Fruit fly (Drosophila melanogaster) whole organism, embryonic: ENCODE measurements around the gene CG32599.
A peak's percentile ranks its signal among the peaks of the same experiment; 100 is the strongest.

Experiments used
- Ada2b ChIP-seq: fragments of 200-800 bp; sonication (Bioruptor generic); IDR thresholded peaks from 2 replicates; pipeline ENCODE4 v1.3.6; 2022; ENCODE audit warnings: missing biosample characterization, missing genetic modification characterization
- Atf-2 ChIP-seq: fragments of 200-800 bp; sonication (Bioruptor generic); optimal IDR thresholded peaks from 2 replicates; lab custom pipeline; 2016; ENCODE audit warnings: missing biosample characterization, missing genetic modification characterization
- Bteb2 ChIP-seq: fragments of 200-800 bp; sonication (Bioruptor generic); optimal IDR thresholded peaks from 2 replicates; lab custom pipeline; 2016; ENCODE audit warnings: missing biosample characterization, missing genetic modification characterization
- CG10209 ChIP-seq: fragments of 200-800 bp; sonication (Bioruptor generic); optimal IDR thresholded peaks from 3 replicates; lab custom pipeline; 2017; ENCODE audit warnings: missing biosample characterization, mild to moderate bottlenecking, missing genetic modification characterization, missing genetic modification reagents
- CG10267 ChIP-seq: fragments of 200-800 bp; sonication (Bioruptor generic); optimal IDR thresholded peaks from 2 replicates; lab custom pipeline; 2018; ENCODE audit warnings: missing biosample characterization, mild to moderate bottlenecking, missing genetic modification characterization, moderate library complexity
- CG14710 ChIP-seq: fragments of 200-800 bp; sonication (Bioruptor generic); optimal IDR thresholded peaks from 3 replicates; lab custom pipeline; 2019; ENCODE audit warnings: missing biosample characterization, mild to moderate bottlenecking, missing genetic modification characterization, moderate library complexity
- CG18619 ChIP-seq: fragments of 200-800 bp; sonication (Bioruptor generic); optimal IDR thresholded peaks from 3 replicates; lab custom pipeline; 2017; ENCODE audit warnings: missing biosample characterization, mild to moderate bottlenecking, missing genetic modification characterization
- CG3065 ChIP-seq: fragments of 200-800 bp; sonication (Bioruptor generic); optimal IDR thresholded peaks from 2 replicates; lab custom pipeline; 2016; ENCODE audit warnings: missing biosample characterization, missing genetic modification characterization
- CG33213 ChIP-seq: fragments of 200-800 bp; sonication (Bioruptor generic); optimal IDR thresholded peaks from 3 replicates; lab custom pipeline; 2016; ENCODE audit warnings: missing biosample characterization, missing genetic modification characterization
- CG3726 ChIP-seq: fragments of 200-800 bp; sonication (Bioruptor generic); IDR thresholded peaks from 3 replicates; pipeline ENCODE4, ENCODE4 v1.3.6; 2022; ENCODE audit warnings: missing biosample characterization, missing genetic modification characterization
- CG3838 ChIP-seq: fragments of 200-800 bp; sonication (Bioruptor generic); optimal IDR thresholded peaks from 3 replicates; lab custom pipeline; 2016; ENCODE audit warnings: missing biosample characterization, missing genetic modification characterization
- CG42726 ChIP-seq: fragments of 200-800 bp; sonication (Bioruptor generic); IDR thresholded peaks from 2 replicates; pipeline ENCODE4 v1.3.6; 2022; ENCODE audit warnings: missing biosample characterization, missing genetic modification characterization; ENCODE audit not compliant: partially characterized antibody
- CG6254 ChIP-seq: fragments of 200-800 bp; sonication (Bioruptor generic); optimal IDR thresholded peaks from 3 replicates; lab custom pipeline; 2017; ENCODE audit warnings: mild to moderate bottlenecking, missing biosample characterization, missing genetic modification reagents, missing genetic modification characterization
- CG6654 ChIP-seq: fragments of 200-800 bp; sonication (Bioruptor generic); optimal IDR thresholded peaks from 2 replicates; lab custom pipeline; 2017; ENCODE audit warnings: missing biosample characterization, mild to moderate bottlenecking, missing genetic modification characterization
- CG6854 ChIP-seq: fragments of 200-800 bp; sonication (Bioruptor generic); optimal IDR thresholded peaks from 3 replicates; lab custom pipeline; 2017; ENCODE audit warnings: missing biosample characterization, mild to moderate bottlenecking, missing genetic modification characterization
- CG9727 ChIP-seq: fragments of 200-800 bp; sonication (Bioruptor generic); optimal IDR thresholded peaks from 3 replicates; lab custom pipeline; 2017; ENCODE audit warnings: missing biosample characterization, mild to moderate bottlenecking, missing genetic modification characterization
- CG9876 ChIP-seq: fragments of 200-800 bp; sonication (Bioruptor generic); optimal IDR thresholded peaks from 2 replicates; lab custom pipeline; 2016; ENCODE audit warnings: missing biosample characterization, missing genetic modification characterization
- Chrac-16 ChIP-seq: fragments of 200-800 bp; sonication (Bioruptor generic); optimal IDR thresholded peaks from 3 replicates; lab custom pipeline; 2016; ENCODE audit warnings: missing biosample characterization, missing genetic modification characterization
- D19A ChIP-seq: fragments of 200-800 bp; optimal IDR thresholded peaks from 3 replicates; lab custom pipeline; 2019; ENCODE audit warnings: missing biosample characterization, mild to moderate bottlenecking, missing genetic modification characterization, moderate library complexity
- Dek ChIP-seq: fragments of 200-800 bp; sonication (Bioruptor generic); optimal IDR thresholded peaks from 3 replicates; lab custom pipeline; 2019; ENCODE audit warnings: missing biosample characterization, mild to moderate bottlenecking, missing genetic modification characterization, moderate library complexity
- Dll ChIP-seq: fragments of 200-800 bp; sonication (Bioruptor generic); IDR thresholded peaks from 4 replicates; pipeline ENCODE4 v1.3.6; 2022; ENCODE audit warnings: missing biosample characterization, missing genetic modification characterization; ENCODE audit not compliant: partially characterized antibody
- HLH4C ChIP-seq: fragments of 200-800 bp; sonication (Bioruptor generic); IDR thresholded peaks from 3 replicates; pipeline ENCODE4 v1.3.6; 2022; ENCODE audit warnings: missing biosample characterization, missing genetic modification characterization; ENCODE audit not compliant: partially characterized antibody
- HLH54F ChIP-seq: fragments of 200-800 bp; sonication (Bioruptor generic); optimal IDR thresholded peaks from 3 replicates; lab custom pipeline; 2016; ENCODE audit warnings: missing biosample characterization, missing genetic modification characterization
- Jarid2 ChIP-seq: fragments of 200-800 bp; sonication (Bioruptor generic); optimal IDR thresholded peaks from 3 replicates; lab custom pipeline; 2017; ENCODE audit warnings: mild to moderate bottlenecking, missing biosample characterization, missing genetic modification reagents, missing genetic modification characterization
- NC2β ChIP-seq: fragments of 200-800 bp; sonication (Bioruptor generic); optimal IDR thresholded peaks from 2 replicates; lab custom pipeline; 2016; ENCODE audit warnings: missing biosample characterization, missing genetic modification characterization
- NFAT ChIP-seq: fragments of 200-800 bp; sonication (Bioruptor generic); IDR thresholded peaks from 2 replicates; pipeline ENCODE4 v1.3.6; 2022; ENCODE audit warnings: missing biosample characterization, missing genetic modification characterization
- Ravus ChIP-seq: fragments of 200-800 bp; sonication (Bioruptor generic); IDR thresholded peaks from 2 replicates; pipeline ENCODE4 v1.3.6; 2022; ENCODE audit warnings: missing biosample characterization, missing genetic modification characterization
- Sox102F ChIP-seq: fragments of 200-800 bp; sonication (Bioruptor generic); optimal IDR thresholded peaks from 2 replicates; lab custom pipeline; 2018; ENCODE audit warnings: missing biosample characterization, mild to moderate bottlenecking, missing genetic modification characterization, moderate library complexity
- Sry-δ ChIP-seq: fragments of 200-800 bp; sonication (Bioruptor generic); optimal IDR thresholded peaks from 2 replicates; lab custom pipeline; 2016; ENCODE audit warnings: missing biosample characterization, missing genetic modification characterization
- Ssrp ChIP-seq: fragments of 200-800 bp; sonication (Bioruptor generic); optimal IDR thresholded peaks from 2 replicates; lab custom pipeline; 2018; ENCODE audit warnings: missing biosample characterization, mild to moderate bottlenecking, missing genetic modification characterization, moderate library complexity
- ap ChIP-seq: fragments of 200-800 bp; sonication (Bioruptor generic); IDR thresholded peaks from 2 replicates; pipeline ENCODE4 v1.3.6; 2022; ENCODE audit warnings: missing biosample characterization, missing genetic modification characterization
- ash1 ChIP-seq: fragments of 200-800 bp; sonication (Bioruptor generic); optimal IDR thresholded peaks from 2 replicates; lab custom pipeline; 2018; ENCODE audit warnings: missing biosample characterization, mild to moderate bottlenecking, missing genetic modification characterization
- bab2 ChIP-seq: fragments of 200-800 bp; sonication (Bioruptor generic); optimal IDR thresholded peaks from 2 replicates; lab custom pipeline; 2016; ENCODE audit warnings: missing biosample characterization, missing genetic modification characterization
- fd96Cb ChIP-seq: fragments of 200-800 bp; sonication (Bioruptor generic); optimal IDR thresholded peaks from 2 replicates; lab custom pipeline; 2018; ENCODE audit warnings: missing biosample characterization, mild to moderate bottlenecking, missing genetic modification characterization, moderate library complexity
- gsb-n ChIP-seq: fragments of 200-800 bp; sonication (Bioruptor generic); optimal IDR thresholded peaks from 3 replicates; lab custom pipeline; 2018; ENCODE audit warnings: missing biosample characterization, mild to moderate bottlenecking, missing genetic modification characterization
- jigr1 ChIP-seq: fragments of 200-800 bp; sonication (Bioruptor generic); IDR thresholded peaks from 3 replicates; pipeline ENCODE4 v1.3.6; 2022; ENCODE audit warnings: missing biosample characterization, missing genetic modification characterization
- jing ChIP-seq: fragments of 200-800 bp; sonication (Bioruptor generic); optimal IDR thresholded peaks from 2 replicates; lab custom pipeline; 2018; ENCODE audit warnings: missing biosample characterization, mild to moderate bottlenecking, missing genetic modification characterization
- lmd ChIP-seq: fragments of 200-800 bp; sonication (Bioruptor generic); IDR thresholded peaks from 2 replicates; pipeline ENCODE4 v1.3.6; 2022; ENCODE audit warnings: missing biosample characterization, missing genetic modification characterization
- odd ChIP-seq: fragments of 200-800 bp; sonication (Bioruptor generic); optimal IDR thresholded peaks from 2 replicates; lab custom pipeline; 2017; ENCODE audit warnings: missing biosample characterization, mild to moderate bottlenecking, missing genetic modification characterization
- sd ChIP-seq: fragments of 200-800 bp; sonication (Bioruptor generic); optimal IDR thresholded peaks from 3 replicates; lab custom pipeline; 2018; ENCODE audit warnings: missing biosample characterization, mild to moderate bottlenecking, missing genetic modification characterization, moderate library complexity
- shn ChIP-seq: fragments of 200-800 bp; sonication (Bioruptor generic); optimal IDR thresholded peaks from 3 replicates; lab custom pipeline; 2016; ENCODE audit warnings: missing biosample characterization, missing genetic modification characterization
- sr ChIP-seq: fragments of 200-800 bp; sonication (Bioruptor generic); IDR thresholded peaks from 3 replicates; pipeline ENCODE4 v1.3.6; 2022; ENCODE audit warnings: missing biosample characterization, missing genetic modification characterization
- sug ChIP-seq: fragments of 200-800 bp; optimal IDR thresholded peaks from 2 replicates; lab custom pipeline; 2019; ENCODE audit warnings: missing biosample characterization, mild to moderate bottlenecking, missing genetic modification characterization, moderate library complexity
- tio ChIP-seq: fragments of 200-800 bp; sonication (Bioruptor generic); optimal IDR thresholded peaks from 2 replicates; lab custom pipeline; 2017; ENCODE audit warnings: missing biosample characterization, missing genetic modification characterization, inconsistent platforms
- tna ChIP-seq: fragments of 200-800 bp; sonication (Bioruptor generic); IDR thresholded peaks from 2 replicates; pipeline ENCODE4 v1.3.6; 2022; ENCODE audit warnings: missing biosample characterization, missing genetic modification characterization; ENCODE audit not compliant: partially characterized antibody
- trh ChIP-seq: fragments of 200-800 bp; sonication (Bioruptor generic); optimal IDR thresholded peaks from 2 replicates; lab custom pipeline; 2016; ENCODE audit warnings: missing biosample characterization, missing genetic modification characterization
- ttk ChIP-seq: fragments of 200-800 bp; sonication (Bioruptor generic); IDR thresholded peaks from 2 replicates; pipeline ENCODE4 v2.1.2; 2022; ENCODE audit warnings: missing biosample characterization, missing genetic modification characterization
- usp ChIP-seq: fragments of >200 bp; optimal IDR thresholded peaks from 2 replicates; lab custom pipeline; 2017; ENCODE audit warnings: missing biosample characterization, missing genetic modification characterization
- zen2 ChIP-seq: fragments of 200-800 bp; sonication (Bioruptor generic); IDR thresholded peaks from 3 replicates; pipeline ENCODE4 v1.3.6; 2022; ENCODE audit warnings: missing biosample characterization, missing genetic modification characterization; ENCODE audit not compliant: partially characterized antibody
- zf30C ChIP-seq: fragments of 200-800 bp; sonication (Bioruptor generic); optimal IDR thresholded peaks from 3 replicates; lab custom pipeline; 2018; ENCODE audit warnings: missing biosample characterization, mild to moderate bottlenecking, missing genetic modification characterization

CG32599 gene

DNA sequence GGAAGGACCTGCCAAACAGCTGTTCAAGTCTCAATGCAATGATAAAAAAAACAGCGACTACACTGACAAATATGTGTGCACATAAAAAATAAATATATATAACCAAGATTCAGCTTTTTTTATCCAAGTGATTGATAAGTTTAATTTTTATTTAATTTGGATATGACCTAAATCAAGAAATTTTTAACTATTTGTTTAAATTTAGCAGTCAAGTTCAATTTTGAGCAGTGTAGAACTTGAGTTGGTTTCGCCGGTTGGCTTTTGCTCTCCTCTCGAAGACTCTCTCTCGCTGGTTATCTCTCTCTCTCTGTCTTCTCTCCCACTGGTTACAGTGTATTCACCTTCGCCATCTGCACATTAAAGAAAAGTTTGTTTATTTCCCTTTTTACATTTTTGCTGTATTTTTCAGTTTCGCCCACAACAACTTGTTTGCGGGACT is 25.4 kb upstream of the CG32599 start (continued):
- TF ChIP-seq CG42726 (GFP tag; lab: Robert Waterston, UW) (no peak), Sry-δ (peak; percentile 26), CG3065 (GFP tag; lab: Kevin White, UChicago) (peak; percentile 16), odd (GFP tag; lab: Kevin White, UChicago) (peak; percentile 80), Bteb2 (GFP tag; lab: Kevin White, UChicago) (peak; percentile 82), NC2β (GFP tag; lab: Kevin White, UChicago) (peak; percentile 71), CG6654 (GFP tag; lab: Kevin White, UChicago) (peak; percentile 45), bab2 (GFP tag; lab: Kevin White, UChicago) (peak; percentile 63), zen2 (no peak), CG14710 (tag; lab: Kevin White, UChicago) (peak; percentile 87), NFAT (GFP tag; lab: Robert Waterston, UW) (peak; percentile 55; the same call in 1 of the 2 replicates), sr (GFP tag; lab: Robert Waterston, UW) (no peak), Dek (tag; lab: Kevin White, UChicago) (peak; percentile 87), Chrac-16 (peak; percentile 78), zf30C (peak; percentile 73), jigr1 (GFP tag; lab: Robert Waterston, UW) (0 out of 3 replicates have a peak, but pooled peaks have one; percentile 44), HLH54F (GFP tag; lab: Kevin White, UChicago) (peak; percentile 65), Ssrp (peak; percentile 89), tna (GFP tag; lab: Robert Waterston, UW) (no peak), Ada2b (GFP tag; lab: Robert Waterston, UW) (peak; percentile 93), HLH4C (GFP tag; lab: Robert Waterston, UW) (no peak), ap (GFP tag; lab: Robert Waterston, UW) (peak; percentile 66), fd96Cb (tag; lab: Kevin White, UChicago) (peak; percentile 89), CG3726 (GFP tag; lab: Robert Waterston, UW) (peak; percentile 77; the same call in 2 of the 3 replicates), usp (GFP tag; lab: Kevin White, UChicago) (no peak), CG3838 (GFP tag; lab: Kevin White, UChicago) (peak; percentile 35), jing (GFP tag; lab: Kevin White, UChicago) (peak; percentile 57), CG6254 (GFP tag; lab: Kevin White, UChicago) (peak; percentile 82), tio (GFP tag; lab: Kevin White, UChicago) (peak; percentile 78), gsb-n (tag; lab: Kevin White, UChicago) (peak; percentile 89), CG9727 (peak; percentile 91), D19A (tag; lab: Kevin White, UChicago) (peak; percentile 84), Sox102F (GFP tag; lab: Kevin White, UChicago) (peak; percentile 92), trh (GFP tag; lab: Kevin White, UChicago) (peak; percentile 85), CG9876 (GFP tag; lab: Kevin White, UChicago) (peak; percentile 36), shn (no peak), Ravus (GFP tag; lab: Robert Waterston, UW) (peak; percentile 64), ash1 (no peak), sug (tag; lab: Kevin White, UChicago) (peak; percentile 55), lmd (GFP tag; lab: Robert Waterston, UW) (peak; percentile 91), Atf-2 (GFP tag; lab: Kevin White, UChicago) (peak; percentile 52), CG10267 (tag; lab: Kevin White, UChicago) (peak; percentile 85), sd (tag; lab: Kevin White, UChicago) (peak; percentile 47), Jarid2 (peak; percentile 51), ttk (GFP tag; lab: Robert Waterston, UW) (peak; percentile 77), CG6854 (GFP tag; lab: Kevin White, UChicago) (peak; percentile 80), CG10209 (GFP tag; lab: Kevin White, UChicago) (peak; percentile 87), CG18619 (GFP tag; lab: Kevin White, UChicago) (peak; percentile 83), CG33213 (GFP tag; lab: Kevin White, UChicago) (peak; percentile 13), Dll (no peak)
